Worm (Caenorhabditis elegans) whole organism, mixed stage, embryonic: ENCODE measurements around the gene Y40A1A.3.
A peak's percentile ranks its signal among the peaks of the same experiment; 100 is the strongest.

Source experiments
- bed-3 ChIP-seq: fragments of 200-800 bp; sonication (Bioruptor generic); optimal IDR thresholded peaks from 3 replicates; lab custom pipeline; 2018; ENCODE audit warnings: mild to moderate bottlenecking, missing genetic modification characterization, moderate library complexity, missing compliant biosample characterization
- blmp-1 ChIP-seq: fragments of 150-350 bp; optimal IDR thresholded peaks from 2 replicates; lab custom pipeline; 2014; ENCODE audit warnings: missing biosample characterization, missing genetic modification characterization
- ces-1 ChIP-seq: fragments of 150-350 bp; optimal IDR thresholded peaks from 2 replicates; lab custom pipeline; 2014; ENCODE audit warnings: missing biosample characterization, missing genetic modification reagents, missing genetic modification characterization
- elt-3 ChIP-seq: fragments of 150-350 bp; optimal IDR thresholded peaks from 2 replicates; lab custom pipeline; 2014; ENCODE audit warnings: missing biosample characterization, missing genetic modification characterization
- lin-32 ChIP-seq: fragments of 200-800 bp; sonication (Bioruptor generic); optimal IDR thresholded peaks from 2 replicates; lab custom pipeline; 2018; ENCODE audit warnings: mild to moderate bottlenecking, missing genetic modification characterization, missing compliant biosample characterization
- nhr-2 ChIP-seq: fragments of 150-350 bp; optimal IDR thresholded peaks from 2 replicates; lab custom pipeline; 2014; ENCODE audit warnings: missing biosample characterization, missing genetic modification characterization
- nhr-237 ChIP-seq: fragments of 150-350 bp; optimal IDR thresholded peaks from 2 replicates; lab custom pipeline; 2014; ENCODE audit warnings: missing biosample characterization, missing genetic modification characterization
- nhr-28 ChIP-seq: fragments of 150-350 bp; optimal IDR thresholded peaks from 2 replicates; lab custom pipeline; 2014; ENCODE audit warnings: missing biosample characterization, missing genetic modification characterization
- pha-4 ChIP-seq: fragments of 150-350 bp; optimal IDR thresholded peaks from 2 replicates; lab custom pipeline; 2018; ENCODE audit warnings: missing biosample characterization, missing genetic modification reagents, missing genetic modification characterization
- snpc-4 ChIP-seq: fragments of 150-350 bp; optimal IDR thresholded peaks from 2 replicates; lab custom pipeline; 2014; ENCODE audit warnings: missing biosample characterization, missing genetic modification characterization
- unc-62 ChIP-seq: fragments of 150-350 bp; optimal IDR thresholded peaks from 2 replicates; lab custom pipeline; 2014; ENCODE audit warnings: missing biosample characterization, missing genetic modification reagents, missing genetic modification characterization
- ztf-11 ChIP-seq: fragments of 150-350 bp; optimal IDR thresholded peaks from 2 replicates; lab custom pipeline; 2014; ENCODE audit warnings: missing biosample characterization, missing genetic modification characterization

DNA sequence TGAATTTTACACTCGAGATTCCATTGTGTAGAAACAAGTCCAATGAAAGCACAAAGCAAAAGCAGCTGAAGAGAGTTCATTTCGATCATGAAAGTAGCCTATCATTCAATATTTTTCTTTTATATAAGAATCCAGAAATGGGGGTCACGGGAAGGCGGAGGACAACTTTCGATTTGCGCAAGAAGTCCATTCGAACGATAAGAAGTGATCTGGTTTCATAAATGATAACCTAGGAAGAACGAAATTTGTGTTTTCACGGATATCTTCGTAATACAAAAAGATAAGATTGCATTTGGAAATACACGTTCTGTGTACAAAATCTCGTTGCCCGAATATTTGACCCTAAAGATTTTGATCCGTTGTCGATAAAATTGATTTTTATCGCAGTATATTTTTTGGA, 33.6 kb upstream of the Y40A1A.3 start, which contains the start of gene Y102A11A.5:
- TF ChIP-seq snpc-4 (tag; lab: Kevin White, UChicago): no peak
- no peak for TF ChIP-seq blmp-1 (tag; lab: Kevin White, UChicago)
- TF ChIP-seq pha-4 (tag; lab: Kevin White, UChicago): no peak
- TF ChIP-seq nhr-28 (tag; lab: Kevin White, UChicago): no peak
- no peak for TF ChIP-seq nhr-2 (tag; lab: Kevin White, UChicago)
- no peak for TF ChIP-seq ztf-11 (tag; lab: Kevin White, UChicago)
- TF ChIP-seq ces-1 (GFP tag; lab: Kevin White, UChicago): no peak
- TF ChIP-seq bed-3 (GFP tag; lab: Kevin White, UChicago): no peak
- peak; percentile 73 for TF ChIP-seq elt-3
- TF ChIP-seq unc-62 (GFP tag; lab: Kevin White, UChicago): no peak
- TF ChIP-seq nhr-237: no peak
- TF ChIP-seq lin-32: no peak
